Worm (Caenorhabditis elegans): ENCODE data around the gene C16C10.4.

C16C10.4 gene

ce11 chrIII:4168665-4169064 lies 2.5 kb upstream of the C16C10.4 start, which contains the start of gene ccdc-55:
TSS of gene ccdc-55 (minus strand) at chrIII:4168765.
- no peak for TF ChIP-seq unc-42 (tag; optimal IDR thresholded peaks at IDR 0.05)
- no peak for TF ChIP-seq nfya-1 (tag; optimal IDR thresholded peaks at IDR 0.05)
- TF ChIP-seq ets-4 (tag; optimal IDR thresholded peaks at IDR 0.05) = no peak
- no peak for TF ChIP-seq ahr-1 (tag; optimal IDR thresholded peaks at IDR 0.05)
- TF ChIP-seq hlh-6 (tag; optimal IDR thresholded peaks at IDR 0.05) = no peak
- TF ChIP-seq ceh-34 (tag; optimal IDR thresholded peaks at IDR 0.05) = no peak
- TF ChIP-seq C08G9.2 (tag; optimal IDR thresholded peaks at IDR 0.05) = no peak
- TF ChIP-seq ref-2 (tag; optimal IDR thresholded peaks at IDR 0.05) = no peak
- TF ChIP-seq ceh-2 (tag; optimal IDR thresholded peaks at IDR 0.05) = no peak
- no peak for TF ChIP-seq elt-2 (tag; optimal IDR thresholded peaks at IDR 0.05)
- TF ChIP-seq zip-5 (tag; optimal IDR thresholded peaks at IDR 0.05) = no peak
- TF ChIP-seq tbx-2 (tag; optimal IDR thresholded peaks at IDR 0.05) = no peak
- TF ChIP-seq pax-1 (tag; optimal IDR thresholded peaks at IDR 0.05) = no peak
- TF ChIP-seq T23F11.4 (GFP tag; optimal IDR thresholded peaks at IDR 0.05) = no peak
- TF ChIP-seq madf-2 (tag; optimal IDR thresholded peaks at IDR 0.05) = no peak
- TF ChIP-seq ceh-14 (tag; optimal IDR thresholded peaks at IDR 0.05) = no peak
- no peak for TF ChIP-seq mec-3 (tag; optimal IDR thresholded peaks at IDR 0.05; ENCODE audit: borderline replicate concordance)

ce11 chrIII:4172210-4172609 lies 1.1 kb downstream of the C16C10.4 start:
- TF ChIP-seq pros-1 (tag; optimal IDR thresholded peaks at IDR 0.05) (no peak), C38D4.7 (GFP tag; optimal IDR thresholded peaks at IDR 0.05) (no peak), ceh-45 (GFP tag; IDR thresholded peaks at IDR 0.05) (no peak), lin-11 (tag; optimal IDR thresholded peaks at IDR 0.05) (no peak), madf-2 (tag; optimal IDR thresholded peaks at IDR 0.05) (no peak), hlh-15 (tag; optimal IDR thresholded peaks at IDR 0.05) (no peak), ceh-9 (tag; optimal IDR thresholded peaks at IDR 0.05) (no peak), pha-4 (tag; optimal IDR thresholded peaks at IDR 0.05) (no peak), ceh-48 (tag; optimal IDR thresholded peaks at IDR 0.05) (no peak), ceh-22 (tag; optimal IDR thresholded peaks at IDR 0.05) (no peak), pha-2 (tag; optimal IDR thresholded peaks at IDR 0.05) (no peak)

ce11 chrIII:4175489-4175888 lies 4.4 kb downstream of the C16C10.4 start:
- no peak for TF ChIP-seq dve-1 (tag; optimal IDR thresholded peaks at IDR 0.05)
- no peak for TF ChIP-seq ahr-1 (tag; optimal IDR thresholded peaks at IDR 0.05)
- no peak for TF ChIP-seq ceh-19 (GFP tag; optimal IDR thresholded peaks at IDR 0.05)
- no peak for TF ChIP-seq mec-3 (tag; optimal IDR thresholded peaks at IDR 0.05; ENCODE audit: borderline replicate concordance)
- no peak for TF ChIP-seq ceh-9 (tag; optimal IDR thresholded peaks at IDR 0.05)
- TF ChIP-seq C38D4.7 (GFP tag; optimal IDR thresholded peaks at IDR 0.05) = no peak
- no peak for TF ChIP-seq madf-2 (tag; optimal IDR thresholded peaks at IDR 0.05)
- no peak for TF ChIP-seq elt-2 (tag; optimal IDR thresholded peaks at IDR 0.05)
- no peak for TF ChIP-seq gmeb-2 (tag; optimal IDR thresholded peaks at IDR 0.05)
- TF ChIP-seq ceh-30 (tag; optimal IDR thresholded peaks at IDR 0.05) = no peak
- TF ChIP-seq npax-4 (tag; optimal IDR thresholded peaks at IDR 0.05) = no peak
- no peak for TF ChIP-seq che-1 (tag; optimal IDR thresholded peaks at IDR 0.05)
- no peak for TF ChIP-seq pha-4 (tag; optimal IDR thresholded peaks at IDR 0.05)

- TF ChIP-seq unc-3 (GFP tag; conservative IDR thresholded peaks at IDR 0.05) (no peak), unc-3 (tag; optimal IDR thresholded peaks at IDR 0.05) (no peak), ets-4 (tag; optimal IDR thresholded peaks at IDR 0.05) (no peak), hlh-8 (tag; optimal IDR thresholded peaks at IDR 0.05) (no peak), nfya-1 (tag; optimal IDR thresholded peaks at IDR 0.05) (no peak), pqm-1 (tag; optimal IDR thresholded peaks at IDR 0.05) (no peak), zip-5 (tag; optimal IDR thresholded peaks at IDR 0.05) (no peak), ahr-1 (tag; optimal IDR thresholded peaks at IDR 0.05) (no peak), sdc-2 (tag; optimal IDR thresholded peaks at IDR 0.05) (no peak), C38D4.7 (GFP tag; optimal IDR thresholded peaks at IDR 0.05) (no peak), fkh-10 (GFP tag; optimal IDR thresholded peaks at IDR 0.05) (no peak), ceh-2 (tag; optimal IDR thresholded peaks at IDR 0.05) (no peak), pha-2 (tag; optimal IDR thresholded peaks at IDR 0.05) (no peak), gmeb-2 (tag; optimal IDR thresholded peaks at IDR 0.05) (no peak), elt-4 (tag; optimal IDR thresholded peaks at IDR 0.05) (no peak), sox-2 (GFP tag; IDR thresholded peaks at IDR 0.05) (no peak), nhr-11 (tag; optimal IDR thresholded peaks at IDR 0.05) (no peak), ceh-45 (GFP tag; IDR thresholded peaks at IDR 0.05) (no peak), unc-42 (tag; optimal IDR thresholded peaks at IDR 0.05) (no peak), lim-6 (tag; optimal IDR thresholded peaks at IDR 0.05) (no peak), dve-1 (tag; optimal IDR thresholded peaks at IDR 0.05) (no peak)
Observed at ce11 chrIII:4176109-4176596, 5.0 kb downstream of the C16C10.4 start, which contains the start of the genes hrde-1 and C16C10.13. TSS of gene hrde-1 (minus strand) at chrIII:4176159. TSS of gene C16C10.13 (plus strand) at chrIII:4176440.

Measured in whole organism, late embryonic.